Fruit fly (Drosophila melanogaster): ENCODE data around the gene CG18528.

Gene CG18528

dm6 chr3R:24318217-24319082 lies 41.5 kb downstream of the CG18528 start, which contains the start of the genes Nab2 and BRWD3 (continued):
- TF ChIP-seq CG33213 (GFP tag; optimal IDR thresholded peaks at IDR 0.05) (no peak), CG5953 (GFP tag; IDR thresholded peaks at IDR 0.05) (no peak), bigmax (GFP tag; optimal IDR thresholded peaks at IDR 0.05) (no peak), CG3065 (GFP tag; optimal IDR thresholded peaks at IDR 0.05) (no peak), CG2199 (GFP tag; IDR thresholded peaks at IDR 0.05) (no peak), Dip3 (GFP tag; optimal IDR thresholded peaks at IDR 0.05) (no peak), Hey (tag; optimal IDR thresholded peaks at IDR 0.05) (no peak), Xrp1 (GFP tag; IDR thresholded peaks at IDR 0.05) (peak; percentile 47; the same call in 1 of the 2 replicates), ci (GFP tag; IDR thresholded peaks at IDR 0.05) (peak; percentile 55; the same call in 1 of the 3 replicates), hkb (optimal IDR thresholded peaks at IDR 0.05) (no peak), hkb (GFP tag; IDR thresholded peaks at IDR 0.05) (0 out of 2 replicates have a peak, but pooled peaks have one; percentile 37), sr (GFP tag; IDR thresholded peaks at IDR 0.05) (no peak), dati (GFP tag; IDR thresholded peaks at IDR 0.05) (no peak), CG14667 (GFP tag; IDR thresholded peaks at IDR 0.05) (no peak), D19A (tag; optimal IDR thresholded peaks at IDR 0.05) (no peak), CG32767 (GFP tag; IDR thresholded peaks at IDR 0.05) (0 out of 2 replicates have a peak, but pooled peaks have one; percentile 25), Dp (GFP tag; optimal IDR thresholded peaks at IDR 0.05) (peak; percentile 47), salm (tag; optimal IDR thresholded peaks at IDR 0.05) (no peak), CG31224 (GFP tag; IDR thresholded peaks at IDR 0.05) (no peak), E2f2 (GFP tag; IDR thresholded peaks at IDR 0.05) (peak; percentile 57), CG4854 (GFP tag; optimal IDR thresholded peaks at IDR 0.05) (no peak), croc (GFP tag; conservative IDR thresholded peaks at IDR 0.05) (no peak), tgo (GFP tag; IDR thresholded peaks at IDR 0.05) (no peak), crp (GFP tag; optimal IDR thresholded peaks at IDR 0.05) (peak in 1 of 2 experiments; percentile 24), nmo (GFP tag; optimal IDR thresholded peaks at IDR 0.05) (peak; percentile 70), CG17385 (GFP tag; optimal IDR thresholded peaks at IDR 0.05) (peak; percentile 93), CG13624 (GFP tag; optimal IDR thresholded peaks at IDR 0.05) (no peak), CG10147 (GFP tag; optimal IDR thresholded peaks at IDR 0.05) (no peak), CG6689 (GFP tag; IDR thresholded peaks at IDR 0.05) (0 out of 2 replicates have a peak, but pooled peaks have one; percentile 4), tll (GFP tag; optimal IDR thresholded peaks at IDR 0.05) (no peak), CG9437 (GFP tag; optimal IDR thresholded peaks at IDR 0.05) (peak; percentile 33), Vsx1 (GFP tag; optimal IDR thresholded peaks at IDR 0.05) (no peak), CG11456 (GFP tag; IDR thresholded peaks at IDR 0.05) (peak; percentile 51; the same call in 2 of the 3 replicates), Bgb (GFP tag; IDR thresholded peaks at IDR 0.05; ENCODE audit: partially characterized antibody) (peak; percentile 81), CG10959 (GFP tag; IDR thresholded peaks at IDR 0.05) (no peak), phol (tag; optimal IDR thresholded peaks at IDR 0.05) (peak; percentile 65), abd-A (tag; optimal IDR thresholded peaks at IDR 0.05) (no peak), cato (GFP tag; optimal IDR thresholded peaks at IDR 0.05; ENCODE audit: borderline replicate concordance) (peak; percentile 9), ham (GFP tag; IDR thresholded peaks at IDR 0.05) (no peak), Dek (tag; optimal IDR thresholded peaks at IDR 0.05) (peak; percentile 21), CG11696 (GFP tag; IDR thresholded peaks at IDR 0.05) (no peak), CG31441 (GFP tag; IDR thresholded peaks at IDR 0.05) (no peak), CG17568 (GFP tag; optimal IDR thresholded peaks at IDR 0.05) (no peak), tna (GFP tag; IDR thresholded peaks at IDR 0.05; ENCODE audit: partially characterized antibody) (no peak), CG12236 (GFP tag; optimal IDR thresholded peaks at IDR 0.05) (no peak), pum (GFP tag; optimal IDR thresholded peaks at IDR 0.05) (no peak), CG13296 (GFP tag; optimal IDR thresholded peaks at IDR 0.05) (no peak), ap (GFP tag; IDR thresholded peaks at IDR 0.05) (no peak), CG2889 (GFP tag; IDR thresholded peaks at IDR 0.05) (no peak), Hr39 (optimal IDR thresholded peaks at IDR 0.05) (no peak)

Data from whole organism, embryonic.